Fruit fly (Drosophila melanogaster) whole organism, embryonic: ENCODE measurements around the gene Rilpl.

Experiments used
- BEAF-32 ChIP-seq: fragments of 200-800 bp; sonication (Bioruptor generic); optimal IDR thresholded peaks from 3 replicates; lab custom pipeline; 2017; ENCODE audit warnings: missing biosample characterization, missing genetic modification characterization, mild to moderate bottlenecking, moderate library complexity, missing genetic modification reagents
- BtbVII ChIP-seq: fragments of 200-800 bp; sonication (Bioruptor generic); optimal IDR thresholded peaks from 3 replicates; lab custom pipeline; 2017; ENCODE audit warnings: missing biosample characterization, mild to moderate bottlenecking, missing genetic modification characterization
- CG10462 ChIP-seq: fragments of 200-800 bp; sonication (Bioruptor generic); optimal IDR thresholded peaks from 2 replicates; lab custom pipeline; 2016; ENCODE audit warnings: missing biosample characterization, missing genetic modification characterization
- CG10654 ChIP-seq: fragments of 200-800 bp; sonication (Bioruptor generic); optimal IDR thresholded peaks from 2 replicates; lab custom pipeline; 2016; ENCODE audit warnings: missing biosample characterization, missing genetic modification characterization
- CG11093 ChIP-seq: fragments of 200-800 bp; sonication (Bioruptor generic); IDR thresholded peaks from 3 replicates; pipeline ENCODE4 v1.3.6; 2022; ENCODE audit warnings: missing biosample characterization, missing genetic modification characterization
- CG15073 ChIP-seq: fragments of 200-800 bp; sonication (Bioruptor generic); optimal IDR thresholded peaks from 2 replicates; lab custom pipeline; 2016; ENCODE audit warnings: missing biosample characterization, missing genetic modification characterization
- CG16863 ChIP-seq: fragments of 200-800 bp; sonication (Bioruptor generic); optimal IDR thresholded peaks from 3 replicates; lab custom pipeline; 2016; ENCODE audit warnings: missing biosample characterization, missing genetic modification characterization
- CG17328 ChIP-seq: fragments of 200-800 bp; sonication (Bioruptor generic); IDR thresholded peaks from 2 replicates; pipeline ENCODE4 v1.3.6; 2022; ENCODE audit warnings: missing biosample characterization, missing genetic modification characterization
- CG2116 ChIP-seq: fragments of 200-800 bp; sonication (Bioruptor generic); optimal IDR thresholded peaks from 3 replicates; lab custom pipeline; 2018; ENCODE audit warnings: missing biosample characterization, mild to moderate bottlenecking, missing genetic modification characterization
- CG2202 ChIP-seq: fragments of 200-800 bp; sonication (Bioruptor generic); optimal IDR thresholded peaks from 2 replicates; lab custom pipeline; 2018; ENCODE audit warnings: missing biosample characterization, mild to moderate bottlenecking, missing genetic modification characterization
- CG2875 ChIP-seq: fragments of 200-800 bp; sonication (Bioruptor generic); optimal IDR thresholded peaks from 2 replicates; lab custom pipeline; 2017; ENCODE audit warnings: missing biosample characterization, mild to moderate bottlenecking, missing genetic modification characterization, missing genetic modification reagents
- CG30020 ChIP-seq: fragments of 200-800 bp; optimal IDR thresholded peaks from 2 replicates; lab custom pipeline; 2019; ENCODE audit warnings: missing biosample characterization, mild to moderate bottlenecking, missing genetic modification characterization, moderate library complexity
- CG30403 ChIP-seq: fragments of 200-800 bp; sonication (Bioruptor generic); optimal IDR thresholded peaks from 3 replicates; lab custom pipeline; 2016; ENCODE audit warnings: missing biosample characterization, missing genetic modification characterization
- CG3726 ChIP-seq: fragments of 200-800 bp; sonication (Bioruptor generic); IDR thresholded peaks from 3 replicates; pipeline ENCODE4, ENCODE4 v1.3.6; 2022; ENCODE audit warnings: missing biosample characterization, missing genetic modification characterization
- CG4424 ChIP-seq: fragments of 200-800 bp; sonication (Bioruptor generic); optimal IDR thresholded peaks from 3 replicates; lab custom pipeline; 2016; ENCODE audit warnings: missing biosample characterization, missing genetic modification characterization
- CG4730 ChIP-seq: fragments of 200-800 bp; sonication (Bioruptor generic); IDR thresholded peaks from 2 replicates; pipeline ENCODE4 v1.3.6; 2022; ENCODE audit warnings: missing biosample characterization, missing genetic modification characterization
- CG6683 ChIP-seq: fragments of 200-800 bp; sonication (Bioruptor generic); optimal IDR thresholded peaks from 2 replicates; lab custom pipeline; 2017; ENCODE audit warnings: missing biosample characterization, mild to moderate bottlenecking, missing genetic modification characterization, missing genetic modification reagents
- CG7372 ChIP-seq: fragments of 200-800 bp; sonication (Bioruptor generic); IDR thresholded peaks from 2 replicates; pipeline ENCODE4 v1.3.6; 2022; ENCODE audit warnings: missing biosample characterization, missing genetic modification characterization
- CG7928 ChIP-seq: fragments of 200-800 bp; sonication (Bioruptor generic); optimal IDR thresholded peaks from 2 replicates; lab custom pipeline; 2017; ENCODE audit warnings: missing biosample characterization, mild to moderate bottlenecking, missing genetic modification characterization
- CG8290 ChIP-seq, 3 experiments: fragments of 200-800 bp; sonication (Bioruptor generic); optimal IDR thresholded peaks; 2 replicates each; lab custom pipeline; 2016 to 2019; ENCODE audit warnings: missing biosample characterization in 3 of 3, missing genetic modification characterization in 3 of 3, mild to moderate bottlenecking in 2 of 3, moderate library complexity in 1 of 3
- CG8359 ChIP-seq: fragments of 200-800 bp; sonication (Bioruptor generic); optimal IDR thresholded peaks from 2 replicates; lab custom pipeline; 2017; ENCODE audit warnings: missing biosample characterization, mild to moderate bottlenecking, missing genetic modification characterization, borderline replicate concordance
- Deaf1 ChIP-seq: fragments of 200-800 bp; optimal IDR thresholded peaks from 3 replicates; lab custom pipeline; 2019; ENCODE audit warnings: missing biosample characterization, mild to moderate bottlenecking, missing genetic modification characterization, moderate library complexity
- Dip3 ChIP-seq: fragments of 200-800 bp; sonication (Bioruptor generic); optimal IDR thresholded peaks from 3 replicates; lab custom pipeline; 2016; ENCODE audit warnings: missing biosample characterization, missing genetic modification characterization
- Dll ChIP-seq: fragments of 200-800 bp; sonication (Bioruptor generic); IDR thresholded peaks from 4 replicates; pipeline ENCODE4 v1.3.6; 2022; ENCODE audit warnings: missing biosample characterization, missing genetic modification characterization; ENCODE audit not compliant: partially characterized antibody
- Elba2 ChIP-seq: fragments of 200-800 bp; sonication (Bioruptor generic); optimal IDR thresholded peaks from 3 replicates; lab custom pipeline; 2016; ENCODE audit warnings: missing biosample characterization, missing genetic modification characterization
- Hmx ChIP-seq: fragments of 200-800 bp; sonication (Bioruptor generic); optimal IDR thresholded peaks from 2 replicates; lab custom pipeline; 2016; ENCODE audit warnings: missing biosample characterization, missing genetic modification characterization
- Hr3 ChIP-seq: fragments of 200-800 bp; sonication (Bioruptor generic); optimal IDR thresholded peaks from 3 replicates; lab custom pipeline; 2016; ENCODE audit warnings: missing biosample characterization, missing genetic modification characterization
- Lim3 ChIP-seq: fragments of 200-800 bp; sonication (Bioruptor generic); IDR thresholded peaks from 2 replicates; pipeline ENCODE4 v1.3.6; 2022; ENCODE audit warnings: missing biosample characterization, missing genetic modification characterization
- Lpt ChIP-seq: fragments of >200 bp; optimal IDR thresholded peaks from 2 replicates; lab custom pipeline; 2018; ENCODE audit warnings: missing biosample characterization, missing genetic modification characterization
- MBD-R2 ChIP-seq: fragments of 200-800 bp; sonication (Bioruptor generic); IDR thresholded peaks from 2 replicates; pipeline ENCODE4 v1.3.6; 2022; ENCODE audit warnings: missing biosample characterization, missing genetic modification characterization
- Ravus ChIP-seq: fragments of 200-800 bp; sonication (Bioruptor generic); IDR thresholded peaks from 2 replicates; pipeline ENCODE4 v1.3.6; 2022; ENCODE audit warnings: missing biosample characterization, missing genetic modification characterization
- TFAM ChIP-seq: fragments of 200-800 bp; sonication (Bioruptor generic); optimal IDR thresholded peaks from 2 replicates; lab custom pipeline; 2017; ENCODE audit warnings: missing biosample characterization, missing genetic modification characterization, inconsistent platforms
- cad ChIP-seq: fragments of >200 bp; optimal IDR thresholded peaks from 2 replicates; lab custom pipeline; 2017; ENCODE audit warnings: missing biosample characterization, missing genetic modification characterization
- cg ChIP-seq: fragments of 200-800 bp; sonication (Bioruptor generic); optimal IDR thresholded peaks from 3 replicates; lab custom pipeline; 2019; ENCODE audit warnings: missing biosample characterization, mild to moderate bottlenecking, missing genetic modification characterization, moderate library complexity
- chinmo ChIP-seq: fragments of 200-800 bp; sonication (Bioruptor generic); IDR thresholded peaks from 4 replicates; pipeline ENCODE4 v1.3.6; 2022; ENCODE audit warnings: missing biosample characterization, missing genetic modification characterization; ENCODE audit not compliant: partially characterized antibody
- crol ChIP-seq: fragments of 200-800 bp; sonication (Bioruptor generic); IDR thresholded peaks from 2 replicates; pipeline ENCODE4 v1.3.6; 2022; ENCODE audit warnings: missing biosample characterization, missing genetic modification characterization
- eve ChIP-seq, 2 experiments: fragments of >200 bp; optimal IDR thresholded peaks; 2 replicates each; lab custom pipeline; 2017; ENCODE audit warnings: missing biosample characterization in 2 of 2, missing genetic modification characterization in 2 of 2
- gem ChIP-seq: fragments of 200-800 bp; sonication (Bioruptor generic); optimal IDR thresholded peaks from 2 replicates; lab custom pipeline; 2019; ENCODE audit warnings: missing biosample characterization, mild to moderate bottlenecking, missing genetic modification characterization, moderate library complexity
- gsb-n ChIP-seq: fragments of 200-800 bp; sonication (Bioruptor generic); optimal IDR thresholded peaks from 3 replicates; lab custom pipeline; 2018; ENCODE audit warnings: missing biosample characterization, mild to moderate bottlenecking, missing genetic modification characterization
- hkb ChIP-seq, 2 experiments: fragments of 200-800 bp in 1 of 2; fragments of >200 bp in 1 of 2; sonication (Bioruptor generic) in 1 of 2; IDR thresholded peaks in 1 of 2; optimal IDR thresholded peaks in 1 of 2; 2 replicates each; pipeline versions ENCODE4 v1.3.6 to Lab custom; 2017 to 2022; ENCODE audit warnings: missing biosample characterization in 1 of 2, missing genetic modification characterization in 1 of 2
- jing ChIP-seq: fragments of 200-800 bp; sonication (Bioruptor generic); optimal IDR thresholded peaks from 2 replicates; lab custom pipeline; 2018; ENCODE audit warnings: missing biosample characterization, mild to moderate bottlenecking, missing genetic modification characterization
- jumu ChIP-seq: fragments of 200-800 bp; sonication (Bioruptor generic); optimal IDR thresholded peaks from 3 replicates; lab custom pipeline; 2016; ENCODE audit warnings: missing biosample characterization, missing genetic modification characterization
- nerfin-1 ChIP-seq: fragments of 200-800 bp; sonication (Bioruptor generic); optimal IDR thresholded peaks from 3 replicates; lab custom pipeline; 2019; ENCODE audit warnings: missing biosample characterization, mild to moderate bottlenecking, missing genetic modification characterization, moderate library complexity
- nmo ChIP-seq: fragments of 200-800 bp; sonication (Bioruptor generic); optimal IDR thresholded peaks from 2 replicates; lab custom pipeline; 2018; ENCODE audit warnings: missing biosample characterization, mild to moderate bottlenecking, missing genetic modification characterization, moderate library complexity
- pb ChIP-seq: fragments of 200-800 bp; sonication (Bioruptor generic); optimal IDR thresholded peaks from 3 replicates; lab custom pipeline; 2016; ENCODE audit warnings: missing biosample characterization, missing genetic modification characterization
- pita ChIP-seq: fragments of 200-800 bp; sonication (Bioruptor generic); optimal IDR thresholded peaks from 2 replicates; lab custom pipeline; 2017; ENCODE audit warnings: missing biosample characterization, mild to moderate bottlenecking, missing genetic modification characterization
- tap ChIP-seq: fragments of 200-800 bp; optimal IDR thresholded peaks from 3 replicates; lab custom pipeline; 2019; ENCODE audit warnings: missing biosample characterization, mild to moderate bottlenecking, missing genetic modification characterization, moderate library complexity
- tup ChIP-seq: fragments of 200-800 bp; sonication (Bioruptor generic); optimal IDR thresholded peaks from 2 replicates; lab custom pipeline; 2016; ENCODE audit warnings: missing biosample characterization, mild to moderate bottlenecking, missing genetic modification characterization, moderate library complexity
- tx ChIP-seq: fragments of 200-800 bp; sonication (Bioruptor generic); optimal IDR thresholded peaks from 2 replicates; lab custom pipeline; 2016; ENCODE audit warnings: missing biosample characterization, missing genetic modification characterization
- vvl ChIP-seq: fragments of 200-800 bp; sonication (Bioruptor generic); IDR thresholded peaks from 2 replicates; pipeline ENCODE4 v1.3.6; 2022; ENCODE audit warnings: missing biosample characterization, missing genetic modification characterization
- zfh1 ChIP-seq: fragments of 200-800 bp; sonication (Bioruptor generic); IDR thresholded peaks from 3 replicates; pipeline ENCODE4 v1.3.6; 2022; ENCODE audit warnings: missing biosample characterization, missing genetic modification characterization

Rilpl gene

DNA sequence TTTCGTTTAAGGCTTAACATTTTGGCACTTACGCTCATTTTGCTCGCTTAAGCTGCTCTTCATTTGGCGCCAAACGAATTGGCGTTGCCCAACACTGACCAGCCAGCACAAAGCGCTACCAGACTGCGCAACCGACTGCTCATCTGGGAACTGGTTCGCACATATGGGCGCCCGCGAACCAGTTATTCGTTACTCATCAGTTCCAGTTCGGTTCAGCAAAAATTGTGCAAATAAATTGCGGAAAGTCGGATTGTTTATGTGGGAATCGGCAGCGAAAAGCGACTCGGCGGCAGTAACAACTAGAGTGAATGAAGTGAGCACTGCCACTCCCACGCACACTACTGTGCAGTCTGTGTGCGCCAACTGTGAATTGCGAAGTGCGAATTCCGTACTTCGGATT, at the start of gene Rilpl (continued):
- TF ChIP-seq CG10462 (GFP tag; lab: Kevin White, UChicago), result no peak
- no peak for TF ChIP-seq hkb (optimal IDR thresholded peaks at IDR 0.05; lab: Kevin White, UChicago)
- TF ChIP-seq hkb (GFP tag; IDR thresholded peaks at IDR 0.05; lab: Robert Waterston, UW), result no peak
- TF ChIP-seq Dip3, result no peak
- no peak for TF ChIP-seq TFAM
- no peak for TF ChIP-seq CG2875
- no peak for TF ChIP-seq pb (GFP tag; lab: Kevin White, UChicago)
- TF ChIP-seq gsb-n (tag; lab: Kevin White, UChicago), result peak; percentile 75
- no peak for TF ChIP-seq BtbVII (GFP tag; lab: Kevin White, UChicago)
- TF ChIP-seq tx (GFP tag; lab: Kevin White, UChicago), result no peak
- TF ChIP-seq Ravus (GFP tag; lab: Robert Waterston, UW), result no peak
- peak; percentile 66 for TF ChIP-seq MBD-R2
- TF ChIP-seq CG8290 (GFP tag; optimal IDR thresholded peaks at IDR 0.05; lab: Kevin White, UChicago), result no peak
- TF ChIP-seq CG8290 (tag; optimal IDR thresholded peaks at IDR 0.05; lab: Kevin White, UChicago), result peak in 1 of 2 experiments; percentile 75
- TF ChIP-seq Lpt (GFP tag; lab: Kevin White, UChicago), result no peak
- peak; percentile 28 for TF ChIP-seq CG2116 (GFP tag; lab: Kevin White, UChicago)
- no peak for TF ChIP-seq CG16863 (GFP tag; lab: Kevin White, UChicago)
- peak; percentile 10 for TF ChIP-seq CG7928 (GFP tag; lab: Kevin White, UChicago)
- no peak for TF ChIP-seq CG11093 (GFP tag; lab: Robert Waterston, UW)
- no peak for TF ChIP-seq chinmo (GFP tag; lab: Robert Waterston, UW)
- TF ChIP-seq Lim3 (GFP tag; lab: Robert Waterston, UW), result no peak
- no peak for TF ChIP-seq CG4424 (GFP tag; lab: Kevin White, UChicago)
- no peak for TF ChIP-seq cad (GFP tag; lab: Kevin White, UChicago)
- peak; percentile 33 for TF ChIP-seq jumu
- no peak for TF ChIP-seq nmo
- no peak for TF ChIP-seq CG30403
- no peak for TF ChIP-seq CG15073 (GFP tag; lab: Kevin White, UChicago)
- TF ChIP-seq jing (GFP tag; lab: Kevin White, UChicago), result no peak
- no peak; the same call in 2 of the 3 replicates for TF ChIP-seq zfh1 (GFP tag; lab: Robert Waterston, UW)
- TF ChIP-seq CG30020 (tag; lab: Kevin White, UChicago), result no peak
- no peak for TF ChIP-seq pita (GFP tag; lab: Kevin White, UChicago)
- TF ChIP-seq CG2202 (tag; lab: Kevin White, UChicago), result no peak
- TF ChIP-seq eve (GFP tag; optimal IDR thresholded peaks at IDR 0.05; lab: Kevin White, UChicago), result no peak
- TF ChIP-seq CG3726, result no peak
- TF ChIP-seq CG7372 (GFP tag; lab: Robert Waterston, UW), result no peak
- TF ChIP-seq BEAF-32 (GFP tag; lab: Kevin White, UChicago), result peak; percentile 47
- no peak for TF ChIP-seq Hr3 (GFP tag; lab: Kevin White, UChicago)
- no peak for TF ChIP-seq CG17328 (GFP tag; lab: Robert Waterston, UW)
- no peak for TF ChIP-seq CG6683
- no peak for TF ChIP-seq gem (tag; lab: Kevin White, UChicago)
- no peak for TF ChIP-seq tap
- peak; percentile 35 for TF ChIP-seq Deaf1 (tag; lab: Kevin White, UChicago)
- no peak for TF ChIP-seq CG4730 (GFP tag; lab: Robert Waterston, UW)
- TF ChIP-seq nerfin-1, result no peak
- no peak for TF ChIP-seq cg
- TF ChIP-seq Dll (GFP tag; lab: Robert Waterston, UW), result no peak
- peak; percentile 44; the same call in 1 of the 2 replicates for TF ChIP-seq vvl (GFP tag; lab: Robert Waterston, UW)
- TF ChIP-seq Elba2 (GFP tag; lab: Kevin White, UChicago), result no peak
- TF ChIP-seq CG8359 (GFP tag; lab: Kevin White, UChicago), result no peak
- TF ChIP-seq Hmx (GFP tag; lab: Kevin White, UChicago), result no peak
- TF ChIP-seq CG10654 (GFP tag; lab: Kevin White, UChicago), result no peak
- peak; percentile 10 for TF ChIP-seq tup (GFP tag; lab: Kevin White, UChicago)
- no peak for TF ChIP-seq crol (GFP tag; lab: Robert Waterston, UW)
